Worm (Caenorhabditis elegans): ENCODE data around the gene fbxa-210.

DNA sequence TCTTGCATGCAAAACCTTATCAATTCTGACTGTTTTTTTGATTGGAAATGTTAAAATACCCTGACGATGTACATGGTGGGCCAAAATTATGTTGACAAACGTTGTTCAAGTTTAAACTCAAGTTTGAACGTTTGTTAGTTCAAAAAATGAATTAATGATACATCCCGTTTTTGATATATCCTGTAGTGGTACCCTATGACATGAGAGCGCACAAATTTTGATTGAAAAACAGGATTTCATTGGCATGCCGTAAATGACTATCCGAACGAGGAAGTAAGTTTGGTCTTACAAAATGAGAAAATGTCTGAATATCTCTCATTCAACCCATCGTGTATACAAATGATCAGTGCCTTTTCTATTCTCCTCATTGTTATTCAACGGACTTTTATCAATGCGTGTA lies 16.0 kb downstream of the fbxa-210 start, which contains the start of gene Y37H2A.11:
- TF ChIP-seq skn-1 (tag; optimal IDR thresholded peaks at IDR 0.05) (no peak), nhr-25 (tag; optimal IDR thresholded peaks at IDR 0.05) (no peak), nhr-76 (tag; optimal IDR thresholded peaks at IDR 0.05) (no peak), ztf-4 (tag; optimal IDR thresholded peaks at IDR 0.05) (no peak), unc-62 (GFP tag; optimal IDR thresholded peaks at IDR 0.05) (no peak)

All from whole organism, L3 larva.